Fruit fly (Drosophila melanogaster): ENCODE measurements around the gene bdl.
A peak's percentile ranks its signal among the peaks of the same experiment; 100 is the strongest.

The bdl gene

DNA sequence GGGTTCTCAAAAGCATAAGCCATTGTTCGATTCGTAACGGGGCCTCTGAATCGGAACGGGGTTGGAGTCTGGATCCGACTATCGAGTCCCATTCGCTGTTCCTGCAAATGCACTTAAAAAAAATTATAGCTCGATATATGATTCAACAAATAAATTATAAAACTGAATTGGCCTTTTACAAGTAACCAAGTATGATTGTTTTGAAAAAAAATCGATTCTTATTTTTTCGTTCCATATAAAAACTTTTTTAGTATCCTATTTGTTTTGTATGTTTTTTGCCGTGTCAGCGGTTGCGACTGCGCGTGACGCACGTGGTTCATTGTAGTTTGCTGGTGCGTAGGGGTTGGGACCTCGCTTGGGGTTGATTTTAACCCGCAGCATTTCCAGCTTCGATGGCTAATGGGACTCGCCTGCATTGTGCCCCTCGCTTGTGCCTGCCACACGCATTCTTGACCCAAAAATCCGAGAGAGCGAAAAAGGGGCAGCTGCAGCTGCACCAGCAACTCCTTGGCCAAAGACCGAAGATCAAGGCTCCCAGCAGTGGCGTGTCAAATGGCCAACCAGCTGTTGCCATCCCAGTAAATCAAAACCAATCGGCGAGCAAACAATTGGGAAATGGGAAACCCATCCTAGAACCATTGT lies 26.4 kb downstream of the bdl start (continued):
- TF ChIP-seq amos (GFP tag; IDR thresholded peaks at IDR 0.05; ENCODE audit: partially characterized antibody) (no peak), Hmr (GFP tag; optimal IDR thresholded peaks at IDR 0.05) (no peak), CG12299 (tag; optimal IDR thresholded peaks at IDR 0.05) (peak; percentile 22), CG12744 (GFP tag; optimal IDR thresholded peaks at IDR 0.05) (peak; percentile 35), Elba2 (GFP tag; optimal IDR thresholded peaks at IDR 0.05) (peak; percentile 44), CG2199 (GFP tag; IDR thresholded peaks at IDR 0.05) (no peak), Sry-δ (GFP tag; optimal IDR thresholded peaks at IDR 0.05) (peak; percentile 10), tx (GFP tag; optimal IDR thresholded peaks at IDR 0.05) (no peak), CG1024 (GFP tag; IDR thresholded peaks at IDR 0.05) (no peak), CG9727 (GFP tag; optimal IDR thresholded peaks at IDR 0.05) (peak; percentile 95), CG10654 (GFP tag; optimal IDR thresholded peaks at IDR 0.05) (peak; percentile 41), Dek (tag; optimal IDR thresholded peaks at IDR 0.05) (no peak), bowl (GFP tag; IDR thresholded peaks at IDR 0.05) (no peak), CG15073 (GFP tag; optimal IDR thresholded peaks at IDR 0.05) (no peak), Abd-B (GFP tag; optimal IDR thresholded peaks at IDR 0.05) (peak; percentile 26), Opbp (GFP tag; IDR thresholded peaks at IDR 0.05; ENCODE audit: partially characterized antibody) (no peak), BtbVII (GFP tag; optimal IDR thresholded peaks at IDR 0.05) (no peak), lola (GFP tag; optimal IDR thresholded peaks at IDR 0.05) (peak in 1 of 3 experiments; percentile 91), caup (GFP tag; optimal IDR thresholded peaks at IDR 0.05; ENCODE audit: severe bottlenecking) (no peak), lov (optimal IDR thresholded peaks at IDR 0.05) (no peak), lov (GFP tag; IDR thresholded peaks at IDR 0.05) (no peak), CG10959 (GFP tag; IDR thresholded peaks at IDR 0.05) (peak; percentile 90), CG18764 (GFP tag; optimal IDR thresholded peaks at IDR 0.05) (peak; percentile 26), pan (optimal IDR thresholded peaks at IDR 0.05) (no peak), pan (GFP tag; optimal IDR thresholded peaks at IDR 0.05 in 1 of 2, IDR thresholded peaks at IDR 0.05 in 1 of 2) (peak in 1 of 2 experiments; percentile 12), CG15011 (GFP tag; optimal IDR thresholded peaks at IDR 0.05) (peak; percentile 41), ind (GFP tag; optimal IDR thresholded peaks at IDR 0.05) (peak; percentile 9), CG7839 (tag; optimal IDR thresholded peaks at IDR 0.05) (peak; percentile 72), CTCF (GFP tag; optimal IDR thresholded peaks at IDR 0.05) (no peak), wor (GFP tag; IDR thresholded peaks at IDR 0.05) (no peak), Xbp1 (GFP tag; optimal IDR thresholded peaks at IDR 0.05) (peak; percentile 52), CG17186 (GFP tag; optimal IDR thresholded peaks at IDR 0.05) (no peak), E2f2 (GFP tag; IDR thresholded peaks at IDR 0.05) (peak; percentile 14; the same call in 1 of the 2 replicates), vfl (GFP tag; optimal IDR thresholded peaks at IDR 0.05) (no peak), wek (GFP tag; optimal IDR thresholded peaks at IDR 0.05) (no peak), CG12391 (tag; optimal IDR thresholded peaks at IDR 0.05) (peak; percentile 88), prd (optimal IDR thresholded peaks at IDR 0.05) (no peak), prd (GFP tag; IDR thresholded peaks at IDR 0.05) (peak; percentile 79), ERR (GFP tag; optimal IDR thresholded peaks at IDR 0.05) (no peak), CG7928 (GFP tag; optimal IDR thresholded peaks at IDR 0.05) (no peak), hbn (GFP tag; IDR thresholded peaks at IDR 0.05; ENCODE audit: partially characterized antibody) (no peak), CG18476 (GFP tag; optimal IDR thresholded peaks at IDR 0.05) (peak; percentile 55), maf-S (GFP tag; optimal IDR thresholded peaks at IDR 0.05) (peak; percentile 16), CG17612 (GFP tag; IDR thresholded peaks at IDR 0.05) (no peak; the same call in 1 of the 2 replicates), Fer1 (GFP tag; optimal IDR thresholded peaks at IDR 0.05) (no peak), HmgZ (tag; optimal IDR thresholded peaks at IDR 0.05) (no peak), Drgx (GFP tag; IDR thresholded peaks at IDR 0.05) (no peak), Sox102F (GFP tag; optimal IDR thresholded peaks at IDR 0.05) (peak; percentile 13), CG16813 (GFP tag; IDR thresholded peaks at IDR 0.05; ENCODE audit: partially characterized antibody) (no peak), CG15601 (tag; optimal IDR thresholded peaks at IDR 0.05) (peak; percentile 29)

Data from whole organism, embryonic.